Worm (Caenorhabditis elegans): Measurements from ENCODE around the gene txt-13.

The txt-13 gene

DNA sequence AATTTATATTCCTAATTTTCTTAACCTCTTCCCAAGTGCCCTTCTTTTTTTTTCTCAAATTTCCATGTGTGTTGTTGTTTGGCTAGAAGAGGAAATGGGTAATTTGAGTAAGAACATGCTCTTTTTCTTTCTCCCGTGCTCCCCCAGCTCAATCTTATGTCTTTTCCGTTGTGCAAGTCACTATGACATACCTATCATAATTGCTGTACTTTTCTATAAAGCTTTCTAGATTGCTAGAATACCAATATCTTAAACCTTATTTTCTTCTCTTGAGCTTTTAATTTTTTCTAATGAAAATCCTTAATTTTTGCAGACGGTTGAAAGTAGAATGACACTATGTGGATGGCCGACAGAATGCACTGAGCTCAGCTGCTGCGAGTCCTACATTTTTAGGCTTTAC, at the start of gene txt-13:
Gene txt-13 (plus strand): TSS at position 301 of the 400 bp plus-strand sequence.
- TF ChIP-seq zag-1 (tag; optimal IDR thresholded peaks at IDR 0.05) (no peak), lin-39 (tag; optimal IDR thresholded peaks at IDR 0.05) (no peak), nhr-90 (tag; optimal IDR thresholded peaks at IDR 0.05; ENCODE audit: poor library complexity) (no peak), C34B4.2 (tag; optimal IDR thresholded peaks at IDR 0.05) (no peak), ztf-11 (tag; optimal IDR thresholded peaks at IDR 0.05) (no peak), F16B12.6 (tag; optimal IDR thresholded peaks at IDR 0.05) (no peak)

DNA sequence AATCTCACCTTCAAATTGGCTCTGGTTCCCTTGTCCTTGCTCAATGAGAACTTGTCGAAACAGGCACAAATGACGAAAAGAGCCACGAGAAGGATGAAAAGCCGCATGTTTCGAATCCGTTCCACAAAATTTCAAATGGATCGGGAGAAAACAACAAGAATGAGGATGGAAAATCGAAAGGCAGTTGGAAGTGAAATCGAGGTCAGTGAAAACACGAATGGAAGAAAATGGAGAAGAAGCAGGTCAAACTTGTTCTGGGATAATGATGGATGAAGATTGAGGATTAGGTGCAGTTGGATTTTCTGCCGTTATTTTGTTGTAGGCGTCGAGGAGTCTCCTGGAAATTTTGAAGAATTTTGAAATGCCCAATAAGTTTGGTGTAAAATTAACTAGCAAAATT, 47.4 kb upstream of the txt-13 start:
- no peak for TF ChIP-seq lin-39 (tag; optimal IDR thresholded peaks at IDR 0.05)
- TF ChIP-seq blmp-1 (tag; optimal IDR thresholded peaks at IDR 0.05): peak; percentile 98

DNA sequence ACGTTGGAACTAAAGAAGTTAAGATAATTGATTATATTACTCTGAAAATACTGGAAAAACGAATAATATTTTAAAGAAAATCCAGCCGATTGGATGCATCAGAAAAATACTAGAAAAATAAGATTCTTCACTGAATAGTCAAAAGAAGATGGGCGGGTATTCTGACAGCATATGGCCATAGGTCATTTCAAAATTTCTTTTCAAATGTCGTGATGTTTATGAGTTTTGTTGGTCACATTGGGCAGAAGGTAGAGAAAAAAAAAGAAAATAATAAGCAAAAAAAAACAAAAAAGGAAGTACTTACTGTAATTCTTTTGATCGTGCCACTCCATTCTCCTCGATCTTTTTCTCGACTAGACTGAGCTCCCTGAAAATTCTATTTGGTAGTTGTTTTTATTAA, 46.8 kb upstream of the txt-13 start, which contains the start of gene F59B10.5:
Gene F59B10.5 (minus strand): TSS at position 101 of the 400 bp plus-strand sequence.
- TF ChIP-seq isw-1 (GFP tag; IDR thresholded peaks at IDR 0.05): no peak
- no peak for TF ChIP-seq ceh-88 (GFP tag; IDR thresholded peaks at IDR 0.05)
- no peak for TF ChIP-seq elt-2 (tag; optimal IDR thresholded peaks at IDR 0.05)
- TF ChIP-seq ets-5 (GFP tag; IDR thresholded peaks at IDR 0.05): no peak
- TF ChIP-seq unc-98 (GFP tag; IDR thresholded peaks at IDR 0.05): no peak
- TF ChIP-seq nhr-71 (tag; optimal IDR thresholded peaks at IDR 0.05): no peak

DNA sequence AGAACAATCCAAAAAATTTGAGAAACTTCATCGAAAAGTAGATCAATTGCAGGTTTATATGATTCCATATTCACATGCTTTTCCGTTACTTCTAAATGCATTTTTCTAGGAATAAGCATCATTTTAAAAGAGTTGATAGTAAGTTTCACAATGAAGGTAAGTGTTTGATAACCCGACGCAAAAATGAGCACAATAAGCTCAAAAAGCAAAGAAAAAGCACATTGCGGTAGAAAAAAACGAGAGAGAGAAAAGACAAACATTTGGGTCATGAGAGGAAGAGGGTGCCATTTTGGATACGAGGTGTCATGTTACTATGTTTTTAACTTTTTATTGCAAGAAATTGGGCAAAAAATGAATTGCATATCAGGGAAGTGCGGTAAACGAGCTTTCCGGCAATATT, 46.0 kb upstream of the txt-13 start, which contains the start of gene F59B10.6:
Gene F59B10.6 (minus strand): TSS at position 101 of the 400 bp plus-strand sequence.
- TF ChIP-seq hlh-4 (tag; optimal IDR thresholded peaks at IDR 0.05): no peak
- TF ChIP-seq unc-130 (tag; optimal IDR thresholded peaks at IDR 0.05): no peak
- no peak for TF ChIP-seq unc-86 (tag; optimal IDR thresholded peaks at IDR 0.05)
- no peak for TF ChIP-seq sptf-1 (tag; optimal IDR thresholded peaks at IDR 0.05)
- TF ChIP-seq mdl-1 (tag; optimal IDR thresholded peaks at IDR 0.05): no peak
- no peak for TF ChIP-seq tbx-2 (tag; optimal IDR thresholded peaks at IDR 0.05)
- TF ChIP-seq ets-5 (GFP tag; IDR thresholded peaks at IDR 0.05): no peak
- TF ChIP-seq vab-15 (tag; optimal IDR thresholded peaks at IDR 0.05): no peak

DNA sequence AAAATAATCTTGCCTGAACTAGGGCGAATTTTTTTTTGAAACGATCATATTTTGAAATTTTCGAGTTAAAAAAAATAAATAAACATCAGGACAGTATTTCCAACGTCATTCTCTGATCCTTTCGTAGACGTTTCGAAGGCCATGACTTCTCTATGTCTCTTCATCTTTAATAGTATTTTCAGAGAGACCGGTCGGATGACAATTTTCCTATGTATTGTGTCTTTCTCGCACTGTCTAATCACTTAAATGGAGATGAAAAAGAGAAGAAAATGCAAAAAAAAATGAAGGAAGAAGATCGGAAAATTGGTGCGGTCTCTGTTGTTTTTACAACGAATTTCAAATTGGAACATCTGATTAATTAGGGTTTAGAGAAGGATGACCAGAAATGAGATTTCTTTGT, 45.3 kb upstream of the txt-13 start:
- peak; percentile 6 for TF ChIP-seq skn-1 (tag; optimal IDR thresholded peaks at IDR 0.05)
- no peak for TF ChIP-seq snpc-4 (tag; optimal IDR thresholded peaks at IDR 0.05)
- peak; percentile 60 for TF ChIP-seq blmp-1 (tag; optimal IDR thresholded peaks at IDR 0.05)
- TF ChIP-seq unc-130 (tag; optimal IDR thresholded peaks at IDR 0.05): no peak
- TF ChIP-seq zip-4 (GFP tag; optimal IDR thresholded peaks at IDR 0.05): no peak
- TF ChIP-seq ama-1 (optimal IDR thresholded peaks at IDR 0.05): no peak
- TF ChIP-seq aly-2 (tag; optimal IDR thresholded peaks at IDR 0.05): no peak
- TF ChIP-seq ceh-63 (GFP tag; optimal IDR thresholded peaks at IDR 0.05): no peak
- peak; percentile 87 for TF ChIP-seq nhr-85 (tag)
- no peak for TF ChIP-seq isw-1 (GFP tag; IDR thresholded peaks at IDR 0.05)
- peak; percentile 51 for TF ChIP-seq nhr-20 (tag; optimal IDR thresholded peaks at IDR 0.05)
- no peak for TF ChIP-seq nhr-84 (tag; optimal IDR thresholded peaks at IDR 0.05)
- no peak for TF ChIP-seq efl-3 (GFP tag; optimal IDR thresholded peaks at IDR 0.05)
- no peak for TF ChIP-seq xbp-1 (tag; optimal IDR thresholded peaks at IDR 0.05)
- TF ChIP-seq lin-14 (GFP tag; optimal IDR thresholded peaks at IDR 0.05): peak; percentile 76
- TF ChIP-seq lin-39 (tag; optimal IDR thresholded peaks at IDR 0.05): no peak
- TF ChIP-seq nhr-90 (tag; optimal IDR thresholded peaks at IDR 0.05; ENCODE audit: poor library complexity): peak; percentile 3
- peak in 1 of 2 experiments; percentile 21 for TF ChIP-seq lin-35 (GFP tag; optimal IDR thresholded peaks at IDR 0.05)
- no peak for TF ChIP-seq ces-1 (GFP tag; optimal IDR thresholded peaks at IDR 0.05)
- peak; percentile 43 for TF ChIP-seq mep-1 (tag; optimal IDR thresholded peaks at IDR 0.05)
- no peak for TF ChIP-seq sup-37 (GFP tag; optimal IDR thresholded peaks at IDR 0.05)
- TF ChIP-seq tbx-2 (tag; optimal IDR thresholded peaks at IDR 0.05): no peak
- no peak for TF ChIP-seq fkh-4 (tag; optimal IDR thresholded peaks at IDR 0.05; ENCODE audit: borderline replicate concordance)
- no peak for TF ChIP-seq ztf-4 (tag; optimal IDR thresholded peaks at IDR 0.05)
- peak in 3 of 6 experiments; percentile 18 to 49 (median 36) for TF ChIP-seq elt-3 (tag; optimal IDR thresholded peaks at IDR 0.05)
- TF ChIP-seq snu-23 (GFP tag; optimal IDR thresholded peaks at IDR 0.05): peak; percentile 61
- TF ChIP-seq nhr-76 (tag; optimal IDR thresholded peaks at IDR 0.05): no peak
- TF ChIP-seq efl-1 (optimal IDR thresholded peaks at IDR 0.05): peak in 1 of 2 experiments; percentile 10
- peak in 1 of 2 experiments; percentile 88 for TF ChIP-seq efl-1 (GFP tag; optimal IDR thresholded peaks at IDR 0.05 in 1 of 2)
